Worm (Caenorhabditis elegans): ENCODE measurements around the gene ZK131.11.

- peak; percentile 47 for TF ChIP-seq unc-120 (tag; optimal IDR thresholded peaks at IDR 0.05; ENCODE audit: poor library complexity, severe bottlenecking)
- TF ChIP-seq nhr-76 (tag; optimal IDR thresholded peaks at IDR 0.05), result no peak
- TF ChIP-seq ztf-11 (tag; optimal IDR thresholded peaks at IDR 0.05), result peak; percentile 23
- TF ChIP-seq ceh-83 (GFP tag; optimal IDR thresholded peaks at IDR 0.05), result peak; percentile 73
- peak; percentile 75 for TF ChIP-seq ceh-43 (GFP tag; optimal IDR thresholded peaks at IDR 0.05)
- no peak for TF ChIP-seq snpc-4 (tag; optimal IDR thresholded peaks at IDR 0.05)
- TF ChIP-seq unc-62 (GFP tag; optimal IDR thresholded peaks at IDR 0.05), result peak; percentile 61
Observed at ce11 chrII:13834380-13835194, 42.6 kb downstream of the ZK131.11 start.
